Worm (Caenorhabditis elegans) whole organism, L2 larva: ENCODE data around the gene F11G11.5.
"Not testable (repeated sequence)": the region's sequence is repeated elsewhere in the genome, so short reads cannot be mapped to it uniquely, and the experiment has no call there.

Experiments used
- C34F6.9 ChIP-seq: fragments of 150-350 bp; optimal IDR thresholded peaks from 2 replicates; lab custom pipeline; 2014; ENCODE audit warnings: missing biosample characterization, missing genetic modification characterization
- F13H6.1 ChIP-seq: sonication (generic microtip); optimal IDR thresholded peaks from 2 replicates; lab custom pipeline; 2016; ENCODE audit warnings: missing genetic modification characterization, missing compliant biosample characterization
- R02D3.7 ChIP-seq: fragments of 150-350 bp; optimal IDR thresholded peaks from 2 replicates; lab custom pipeline; 2014; ENCODE audit warnings: missing biosample characterization, missing genetic modification characterization
- ZK546.5 ChIP-seq: sonication (generic microtip); optimal IDR thresholded peaks from 2 replicates; lab custom pipeline; 2017; ENCODE audit warnings: missing biosample characterization, missing genetic modification characterization
- alr-1 ChIP-seq: fragments of 150-350 bp; optimal IDR thresholded peaks from 2 replicates; lab custom pipeline; 2014; ENCODE audit warnings: missing biosample characterization, missing genetic modification characterization
- aly-2 ChIP-seq: fragments of 150-350 bp; optimal IDR thresholded peaks from 2 replicates; lab custom pipeline; 2014; ENCODE audit warnings: missing biosample characterization, missing genetic modification characterization
- ama-1 ChIP-seq: fragments of 150-350 bp; optimal IDR thresholded peaks from 2 replicates; lab custom pipeline; 2018; ENCODE audit warnings: inconsistent platforms
- blmp-1 ChIP-seq: sonication (generic microtip); optimal IDR thresholded peaks from 2 replicates; lab custom pipeline; 2017; ENCODE audit warnings: missing genetic modification characterization, mild to moderate bottlenecking, missing compliant biosample characterization, antibody characterized with exemption, moderate library complexity; ENCODE audit not compliant: insufficient read depth
- ceh-16 ChIP-seq: fragments of 150-350 bp; optimal IDR thresholded peaks from 2 replicates; lab custom pipeline; 2014; ENCODE audit warnings: missing biosample characterization, missing genetic modification characterization
- crh-2 ChIP-seq: sonication (generic microtip); optimal IDR thresholded peaks from 2 replicates; lab custom pipeline; 2017; ENCODE audit warnings: missing biosample characterization, missing genetic modification characterization
- egl-27 ChIP-seq: sonication (generic microtip); optimal IDR thresholded peaks from 3 replicates; lab custom pipeline; 2017; ENCODE audit warnings: missing biosample characterization, missing genetic modification reagents, missing genetic modification characterization
- elt-1 ChIP-seq: fragments of 150-350 bp; optimal IDR thresholded peaks from 2 replicates; lab custom pipeline; 2014; ENCODE audit warnings: missing biosample characterization, missing genetic modification characterization
- elt-3 ChIP-seq: sonication (generic microtip); optimal IDR thresholded peaks from 2 replicates; lab custom pipeline; 2017; ENCODE audit warnings: missing biosample characterization, missing genetic modification characterization
- fos-1 ChIP-seq: fragments of 150-350 bp; optimal IDR thresholded peaks from 2 replicates; lab custom pipeline; 2014; ENCODE audit warnings: missing biosample characterization, missing genetic modification characterization
- gmeb-1 ChIP-seq: fragments of 150-350 bp; optimal IDR thresholded peaks from 2 replicates; lab custom pipeline; 2014; ENCODE audit warnings: missing biosample characterization, missing genetic modification characterization
- lin-11 ChIP-seq: fragments of 150-350 bp; sonication (generic microtip); optimal IDR thresholded peaks from 2 replicates; lab custom pipeline; 2014; ENCODE audit warnings: missing biosample characterization, missing genetic modification characterization, inconsistent platforms, mixed read lengths
- lin-39 ChIP-seq: fragments of 150-350 bp; optimal IDR thresholded peaks from 2 replicates; lab custom pipeline; 2014; ENCODE audit warnings: missing biosample characterization, missing genetic modification reagents, missing genetic modification characterization
- lsy-2 ChIP-seq, 2 experiments: fragments of 150-350 bp in 1 of 2; sonication (generic microtip) in 1 of 2; optimal IDR thresholded peaks; 2 replicates each; lab custom pipeline; 2014 to 2017; ENCODE audit warnings: missing biosample characterization in 2 of 2, missing genetic modification characterization in 2 of 2
- mab-5 ChIP-seq: fragments of 150-350 bp; optimal IDR thresholded peaks from 2 replicates; lab custom pipeline; 2014; ENCODE audit warnings: missing biosample characterization, missing genetic modification characterization
- mdl-1 ChIP-seq, 2 experiments: fragments of 150-350 bp in 1 of 2; sonication (generic microtip) in 1 of 2; optimal IDR thresholded peaks; 2 replicates each; lab custom pipeline; 2017; ENCODE audit warnings: missing biosample characterization in 2 of 2, missing genetic modification characterization in 2 of 2
- nhr-10 ChIP-seq: sonication (generic microtip); optimal IDR thresholded peaks from 2 replicates; lab custom pipeline; 2017; ENCODE audit warnings: missing biosample characterization, missing genetic modification characterization
- nhr-11 ChIP-seq: fragments of 150-350 bp; optimal IDR thresholded peaks from 2 replicates; lab custom pipeline; 2014; ENCODE audit warnings: missing biosample characterization, missing genetic modification characterization
- nhr-12 ChIP-seq: fragments of 150-350 bp; optimal IDR thresholded peaks from 2 replicates; lab custom pipeline; 2014; ENCODE audit warnings: missing biosample characterization, missing genetic modification characterization
- nhr-129 ChIP-seq: fragments of 150-350 bp; optimal IDR thresholded peaks from 2 replicates; lab custom pipeline; 2014; ENCODE audit warnings: missing biosample characterization, missing genetic modification characterization
- nhr-21 ChIP-seq: fragments of 150-350 bp; optimal IDR thresholded peaks from 2 replicates; lab custom pipeline; 2014; ENCODE audit warnings: missing biosample characterization, missing genetic modification characterization
- nhr-23 ChIP-seq: fragments of 150-350 bp; optimal IDR thresholded peaks from 2 replicates; lab custom pipeline; 2014; ENCODE audit warnings: missing biosample characterization, missing genetic modification reagents, missing genetic modification characterization
- nhr-237 ChIP-seq: fragments of 150-350 bp; optimal IDR thresholded peaks from 2 replicates; lab custom pipeline; 2014; ENCODE audit warnings: missing biosample characterization, missing genetic modification characterization
- nhr-25 ChIP-seq: fragments of 150-350 bp; sonication (generic microtip); optimal IDR thresholded peaks from 3 replicates; lab custom pipeline; 2014; ENCODE audit warnings: missing biosample characterization, missing genetic modification characterization
- nhr-77 ChIP-seq: fragments of 150-350 bp; optimal IDR thresholded peaks from 2 replicates; lab custom pipeline; 2014; ENCODE audit warnings: missing biosample characterization, missing genetic modification characterization
- peb-1 ChIP-seq: fragments of 150-350 bp; optimal IDR thresholded peaks from 2 replicates; lab custom pipeline; 2014; ENCODE audit warnings: missing biosample characterization, missing genetic modification characterization
- sem-4 ChIP-seq: fragments of 150-350 bp; optimal IDR thresholded peaks from 2 replicates; lab custom pipeline; 2014; ENCODE audit warnings: missing biosample characterization, missing genetic modification reagents, missing genetic modification characterization
- skn-1 ChIP-seq: sonication (generic microtip); optimal IDR thresholded peaks from 2 replicates; lab custom pipeline; 2017; ENCODE audit warnings: missing biosample characterization, missing genetic modification characterization
- sma-3 ChIP-seq: sonication (generic microtip); optimal IDR thresholded peaks from 2 replicates; lab custom pipeline; 2016; ENCODE audit warnings: missing genetic modification reagents, missing genetic modification characterization, missing compliant biosample characterization
- sma-9 ChIP-seq, 2 experiments: fragments of 150-350 bp in 1 of 2; sonication (generic microtip) in 1 of 2; optimal IDR thresholded peaks; 2 replicates each; lab custom pipeline; 2014 to 2016; ENCODE audit warnings: missing genetic modification characterization in 2 of 2, mild to moderate bottlenecking in 1 of 2, missing biosample characterization in 1 of 2, missing compliant biosample characterization in 1 of 2, missing genetic modification reagents in 1 of 2, moderate library complexity in 1 of 2
- snpc-4 ChIP-seq: fragments of 150-350 bp; optimal IDR thresholded peaks from 2 replicates; lab custom pipeline; 2014; ENCODE audit warnings: missing biosample characterization, missing genetic modification characterization
- unc-39 ChIP-seq: fragments of 150-350 bp; optimal IDR thresholded peaks from 2 replicates; lab custom pipeline; 2014; ENCODE audit warnings: missing biosample characterization, missing genetic modification characterization
- zag-1 ChIP-seq: fragments of 150-350 bp; optimal IDR thresholded peaks from 2 replicates; lab custom pipeline; 2014; ENCODE audit warnings: missing biosample characterization, missing genetic modification characterization
- ztf-11 ChIP-seq: sonication (generic microtip); optimal IDR thresholded peaks from 2 replicates; lab custom pipeline; 2017; ENCODE audit warnings: missing biosample characterization, missing genetic modification characterization
- ztf-4 ChIP-seq: fragments of 150-350 bp; optimal IDR thresholded peaks from 2 replicates; lab custom pipeline; 2014; ENCODE audit warnings: missing biosample characterization, missing genetic modification characterization

The F11G11.5 gene

ce11 chrII:4856113-4856512, 1.6 kb upstream of the F11G11.5 start (continued):
- no peak for TF ChIP-seq nhr-77 (tag; lab: Kevin White, UChicago)
- no peak for TF ChIP-seq peb-1
- peak; percentile 1 for TF ChIP-seq skn-1 (tag; lab: Kevin White, UChicago)
- no peak for TF ChIP-seq ztf-11 (tag; lab: Kevin White, UChicago)

ce11 chrII:4857086-4857485, 637 bp upstream of the F11G11.5 start:
- TF ChIP-seq snpc-4 (tag; lab: Kevin White, UChicago) = no peak
- no peak for TF ChIP-seq nhr-21 (tag; lab: Kevin White, UChicago)
- peak; percentile 18 for TF ChIP-seq sma-9 (GFP tag; optimal IDR thresholded peaks at IDR 0.05; lab: Kevin White, UChicago)
- no peak for TF ChIP-seq sma-9 (tag; optimal IDR thresholded peaks at IDR 0.05; lab: Kevin White, UChicago)
- no peak for TF ChIP-seq nhr-11 (tag; lab: Kevin White, UChicago)
- no peak for TF ChIP-seq lin-11 (tag; lab: Kevin White, UChicago)
- no peak for TF ChIP-seq sem-4 (tag; lab: Kevin White, UChicago)
- no peak for TF ChIP-seq egl-27 (tag; lab: Kevin White, UChicago)
- TF ChIP-seq crh-2 = peak; percentile 32
- no peak for TF ChIP-seq R02D3.7 (tag; lab: Kevin White, UChicago)
- no peak for TF ChIP-seq ama-1 (lab: Kevin White, UChicago)
- no peak for TF ChIP-seq unc-39 (tag; lab: Kevin White, UChicago)
- no peak for TF ChIP-seq ztf-4 (tag; lab: Kevin White, UChicago)
- TF ChIP-seq ceh-16 (tag; lab: Kevin White, UChicago) = no peak
- TF ChIP-seq nhr-25 = no peak
- no peak for TF ChIP-seq aly-2 (tag; lab: Kevin White, UChicago)
- no peak for TF ChIP-seq ZK546.5 (tag; lab: Kevin White, UChicago)
- TF ChIP-seq peb-1 = no peak
- no peak for TF ChIP-seq nhr-77 (tag; lab: Kevin White, UChicago)
- TF ChIP-seq nhr-129 (tag; lab: Kevin White, UChicago) = peak; percentile 17
- TF ChIP-seq fos-1 (tag; lab: Kevin White, UChicago) = peak; percentile 94
- TF ChIP-seq alr-1 (tag; lab: Kevin White, UChicago) = no peak
- no peak for TF ChIP-seq gmeb-1 (tag; lab: Kevin White, UChicago)
- TF ChIP-seq F13H6.1 = no peak
- TF ChIP-seq sma-3 (GFP tag; lab: Kevin White, UChicago) = no peak
- TF ChIP-seq ztf-11 (tag; lab: Kevin White, UChicago) = no peak
- no peak for TF ChIP-seq lsy-2 (tag; optimal IDR thresholded peaks at IDR 0.05; lab: Kevin White, UChicago)
- TF ChIP-seq nhr-23 (tag; lab: Kevin White, UChicago) = no peak

DNA sequence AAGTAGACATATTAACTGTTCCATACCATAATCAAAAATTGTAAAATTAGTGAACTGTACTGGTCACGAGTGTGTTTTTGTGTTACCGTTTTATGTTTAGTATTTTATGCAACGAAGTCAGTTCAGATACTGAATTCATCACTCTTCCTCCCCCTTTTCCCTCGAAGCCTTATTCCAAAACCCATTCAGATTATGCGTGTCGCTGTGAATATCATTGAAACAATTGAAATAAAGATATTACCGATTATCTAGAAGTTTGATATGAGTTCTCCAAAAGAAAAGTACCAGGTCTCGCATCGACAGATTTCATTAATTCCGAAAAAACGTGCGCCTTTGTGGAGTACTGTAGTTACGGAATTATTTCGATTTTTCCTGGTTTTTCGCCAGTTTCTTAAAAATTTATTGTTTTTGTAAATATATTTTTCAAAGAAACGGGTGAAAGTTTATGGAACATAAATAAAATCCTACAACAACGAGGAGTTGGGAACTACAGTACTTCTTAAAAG, 1.2 kb downstream of the F11G11.5 start:
- TF ChIP-seq ama-1 (lab: Kevin White, UChicago) (peak; percentile 59), nhr-237 (tag; lab: Kevin White, UChicago) (no peak), ztf-4 (tag; lab: Kevin White, UChicago) (peak; percentile 35)

DNA sequence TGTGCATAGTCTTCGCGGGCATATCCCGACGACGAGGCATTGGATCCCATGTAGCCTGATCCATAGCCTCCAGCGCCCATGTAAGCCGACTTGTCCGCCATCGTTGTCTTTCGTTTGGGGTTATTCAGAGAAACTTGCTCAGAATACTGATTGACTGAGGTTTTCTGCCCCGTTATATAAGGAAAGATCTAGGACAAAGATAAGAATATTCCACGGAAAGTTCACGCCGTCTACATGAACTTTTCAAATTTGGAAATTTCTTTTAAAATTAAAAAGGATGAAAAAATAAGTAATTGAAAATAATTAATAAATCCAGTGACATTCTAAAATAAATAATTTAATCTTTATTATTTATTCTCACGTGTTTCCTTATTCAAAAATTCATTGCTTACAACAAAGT, 2.5 kb downstream of the F11G11.5 start, which contains the start of the genes nspd-5 and F11G11.4:
TSS of gene nspd-5 (minus strand) at position 101 of the 400 bp plus-strand sequence.
TSS of gene F11G11.4 (plus strand) at position 335 of the 400 bp plus-strand sequence.
- not testable (repeated sequence) for TF ChIP-seq blmp-1 (tag; lab: Kevin White, UChicago); C34F6.9; ZK546.5 (tag; lab: Kevin White, UChicago)

- TF ChIP-seq sem-4 (tag; lab: Kevin White, UChicago) = no peak
- TF ChIP-seq nhr-237 (tag; lab: Kevin White, UChicago) = no peak
- TF ChIP-seq zag-1 (tag; lab: Kevin White, UChicago) = no peak
- TF ChIP-seq lin-39 (tag; lab: Kevin White, UChicago) = no peak
- TF ChIP-seq skn-1 (tag; lab: Kevin White, UChicago) = no peak
- no peak for TF ChIP-seq egl-27 (tag; lab: Kevin White, UChicago)
- no peak for TF ChIP-seq elt-3 (tag; lab: Kevin White, UChicago)
- no peak for TF ChIP-seq unc-39 (tag; lab: Kevin White, UChicago)
- no peak for TF ChIP-seq R02D3.7 (tag; lab: Kevin White, UChicago)
- no peak for TF ChIP-seq ztf-11 (tag; lab: Kevin White, UChicago)
- TF ChIP-seq nhr-10 (tag; lab: Kevin White, UChicago) = no peak
- TF ChIP-seq mab-5 = no peak
- TF ChIP-seq crh-2 = no peak
- no peak for TF ChIP-seq gmeb-1 (tag; lab: Kevin White, UChicago)
- TF ChIP-seq ztf-4 (tag; lab: Kevin White, UChicago) = no peak
- TF ChIP-seq C34F6.9 = no peak
- no peak for TF ChIP-seq mdl-1 (tag; optimal IDR thresholded peaks at IDR 0.05; lab: Kevin White, UChicago)
- no peak for TF ChIP-seq nhr-12 (tag; lab: Kevin White, UChicago)
- TF ChIP-seq elt-1 (tag; lab: Kevin White, UChicago) = no peak
- TF ChIP-seq, all 48 proteins: peak for 0
Measured at ce11 chrII:4863357-4863756, 5.6 kb downstream of the F11G11.5 start, which contains the start of the genes mpst-4 and F11G11.14. Gene mpst-4 (minus strand): TSS chrII:4863457. Gene F11G11.14 (plus strand): TSS chrII:4863681.
